Worm (Caenorhabditis elegans): ENCODE measurements around the gene trh-1.

- no peak for TF ChIP-seq aly-2 (tag; optimal IDR thresholded peaks at IDR 0.05)
- TF ChIP-seq ceh-28 (tag; optimal IDR thresholded peaks at IDR 0.05): no peak
- no peak for TF ChIP-seq jun-1 (tag; optimal IDR thresholded peaks at IDR 0.05)
- no peak for TF ChIP-seq ama-1 (optimal IDR thresholded peaks at IDR 0.05)
These were observed 27.5 kb downstream of the trh-1 start, which contains the start of gene sru-15 for ce11 chrIV:17395910-17396309.

All from whole organism, L3 larva.